Fruit fly (Drosophila melanogaster): Measurements from ENCODE around the gene tut.
A peak's percentile ranks its signal among the peaks of the same experiment; 100 is the strongest.

tut gene

dm6 chr3L:8185263-8186227, 25.0 kb downstream of the tut start (continued):
- TF ChIP-seq Nf-YC (tag; optimal IDR thresholded peaks at IDR 0.05) (peak; percentile 70), HmgZ (tag; optimal IDR thresholded peaks at IDR 0.05) (no peak), esg (GFP tag; conservative IDR thresholded peaks at IDR 0.05) (peak; percentile 36), CG15601 (tag; optimal IDR thresholded peaks at IDR 0.05) (no peak), HLH54F (GFP tag; optimal IDR thresholded peaks at IDR 0.05) (peak; percentile 57), cg (GFP tag; optimal IDR thresholded peaks at IDR 0.05) (no peak), CG11695 (GFP tag; IDR thresholded peaks at IDR 0.05) (0 out of 3 replicates have a peak, but pooled peaks have one; percentile 34), GATAe (GFP tag; conservative IDR thresholded peaks at IDR 0.05) (peak; percentile 71; the same call in 1 of the 2 replicates), HmgD (GFP tag; optimal IDR thresholded peaks at IDR 0.05) (peak; percentile 49), grau (tag; optimal IDR thresholded peaks at IDR 0.05) (peak; percentile 36), sens-2 (GFP tag; IDR thresholded peaks at IDR 0.05) (peak; percentile 86), br (optimal IDR thresholded peaks at IDR 0.05) (no peak), croc (GFP tag; conservative IDR thresholded peaks at IDR 0.05) (no peak), pb (GFP tag; optimal IDR thresholded peaks at IDR 0.05) (peak; percentile 31), CG17385 (GFP tag; optimal IDR thresholded peaks at IDR 0.05) (peak; percentile 33), Dip3 (GFP tag; optimal IDR thresholded peaks at IDR 0.05) (peak; percentile 58), Ada2b (GFP tag; IDR thresholded peaks at IDR 0.05) (peak; percentile 55; the same call in 1 of the 2 replicates), tll (GFP tag; optimal IDR thresholded peaks at IDR 0.05) (no peak), dmrt99B (tag; optimal IDR thresholded peaks at IDR 0.05) (no peak), Hr51 (GFP tag; optimal IDR thresholded peaks at IDR 0.05) (peak; percentile 37 to 62), pum (GFP tag; optimal IDR thresholded peaks at IDR 0.05) (peak; percentile 38), lov (optimal IDR thresholded peaks at IDR 0.05) (no peak), lov (GFP tag; IDR thresholded peaks at IDR 0.05) (no peak), Hmx (GFP tag; optimal IDR thresholded peaks at IDR 0.05) (no peak), mirr (GFP tag; optimal IDR thresholded peaks at IDR 0.05) (peak; percentile 93), CG15073 (GFP tag; optimal IDR thresholded peaks at IDR 0.05) (no peak), CG1529 (GFP tag; optimal IDR thresholded peaks at IDR 0.05) (peak; percentile 2), CG1792 (GFP tag; optimal IDR thresholded peaks at IDR 0.05) (peak; percentile 29), Nf-YA (GFP tag; IDR thresholded peaks at IDR 0.05) (no peak), CG14014 (GFP tag; IDR thresholded peaks at IDR 0.05) (0 out of 2 replicates have a peak, but pooled peaks have one; percentile 5), Opbp (GFP tag; IDR thresholded peaks at IDR 0.05; ENCODE audit: partially characterized antibody) (no peak), Dad (GFP tag; optimal IDR thresholded peaks at IDR 0.05) (no peak), CG43689 (GFP tag; IDR thresholded peaks at IDR 0.05) (no peak), org-1 (GFP tag; optimal IDR thresholded peaks at IDR 0.05) (no peak), CG34376 (GFP tag; optimal IDR thresholded peaks at IDR 0.05) (peak; percentile 97), dati (GFP tag; IDR thresholded peaks at IDR 0.05) (no peak), lab (GFP tag; optimal IDR thresholded peaks at IDR 0.05) (peak; percentile 70), CG15269 (tag; optimal IDR thresholded peaks at IDR 0.05) (peak; percentile 58), ash1 (GFP tag; optimal IDR thresholded peaks at IDR 0.05) (no peak), Doc2 (GFP tag; IDR thresholded peaks at IDR 0.05) (0 out of 2 replicates have a peak, but pooled peaks have one; percentile 32), Elba2 (GFP tag; optimal IDR thresholded peaks at IDR 0.05) (peak; percentile 67), Side (GFP tag; optimal IDR thresholded peaks at IDR 0.05) (peak; percentile 65), Dref (GFP tag; IDR thresholded peaks at IDR 0.05) (no peak), rib (GFP tag; IDR thresholded peaks at IDR 0.05) (no peak), Meics (GFP tag; optimal IDR thresholded peaks at IDR 0.05) (no peak), CG2889 (GFP tag; IDR thresholded peaks at IDR 0.05) (0 out of 3 replicates have a peak, but pooled peaks have one; percentile 45), sima (GFP tag; optimal IDR thresholded peaks at IDR 0.05) (no peak), CG7271 (tag; optimal IDR thresholded peaks at IDR 0.05) (no peak), insv (GFP tag; optimal IDR thresholded peaks at IDR 0.05) (no peak)

All from whole organism, embryonic.